Worm (Caenorhabditis elegans): ENCODE results near the gene ZC239.21.

Gene ZC239.21

DNA sequence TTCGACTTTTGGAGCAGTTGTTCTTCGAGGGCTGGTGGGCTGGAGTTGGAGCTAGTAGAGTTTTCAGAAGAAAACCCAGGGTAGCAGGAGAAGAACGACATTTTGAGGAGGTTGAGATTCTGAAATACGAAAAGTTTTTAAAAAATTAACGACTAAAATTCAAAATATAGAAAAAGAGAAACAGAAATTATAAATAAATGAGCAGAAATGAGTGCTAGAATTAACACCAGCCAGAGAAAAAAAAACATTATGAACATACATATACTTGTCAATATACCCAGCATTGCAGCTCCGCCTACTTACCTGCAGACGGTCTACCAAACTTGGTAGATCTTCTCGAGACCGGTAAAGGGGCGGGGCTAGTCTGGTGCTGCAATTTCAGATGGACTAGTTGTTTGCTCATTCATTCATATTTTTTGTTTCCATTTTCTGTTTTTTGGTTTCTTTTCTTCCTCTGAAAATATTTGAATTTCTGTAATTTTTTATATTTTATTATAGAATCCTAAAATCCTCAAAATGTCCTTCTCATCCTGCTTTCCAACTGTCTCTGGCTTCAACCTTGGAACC lies at the start of gene ZC239.21, which contains the start of gene ZC239.20:
TSS of gene ZC239.21 (plus strand) at position 517 of the 567 bp plus-strand sequence.
TSS of gene ZC239.20 (minus strand) at position 101 of the 567 bp plus-strand sequence.
- TF ChIP-seq dpff-1 (tag; optimal IDR thresholded peaks at IDR 0.05) (no peak), mel-28 (tag; optimal IDR thresholded peaks at IDR 0.05; ENCODE audit: borderline replicate concordance) (no peak), hmg-1.2 (GFP tag; IDR thresholded peaks at IDR 0.05) (no peak)

ce11 chrII:3158985-3159384 lies 47.8 kb upstream of the ZC239.21 start, which contains the start of gene sri-34:
Gene sri-34 (minus strand): TSS chrII:3159085.
- no peak for TF ChIP-seq Y79H2A.3 (GFP tag; conservative IDR thresholded peaks at IDR 0.05)
- TF ChIP-seq ztf-6 (GFP tag; IDR thresholded peaks at IDR 0.05): no peak
- TF ChIP-seq F39B2.1 (GFP tag; IDR thresholded peaks at IDR 0.05): no peak
- no peak for TF ChIP-seq lsl-1 (GFP tag; optimal IDR thresholded peaks at IDR 0.05)
- TF ChIP-seq somi-1 (GFP tag; optimal IDR thresholded peaks at IDR 0.05): no peak
- no peak for TF ChIP-seq snpc-3.4 (tag; optimal IDR thresholded peaks at IDR 0.05)
- no peak for TF ChIP-seq B0035.1 (tag; optimal IDR thresholded peaks at IDR 0.05)
- TF ChIP-seq mcd-1 (GFP tag; IDR thresholded peaks at IDR 0.05): no peak
- TF ChIP-seq nfyb-1 (GFP tag; IDR thresholded peaks at IDR 0.05): no peak
- TF ChIP-seq egrh-3 (GFP tag; IDR thresholded peaks at IDR 0.05): no peak
- no peak for TF ChIP-seq Y67H2A.10 (GFP tag; conservative IDR thresholded peaks at IDR 0.05)
- no peak for TF ChIP-seq bed-2 (GFP tag; IDR thresholded peaks at IDR 0.05)
- no peak for TF ChIP-seq hmg-1.2 (GFP tag; IDR thresholded peaks at IDR 0.05)
- TF ChIP-seq ceh-91 (GFP tag; IDR thresholded peaks at IDR 0.05): no peak
- no peak for TF ChIP-seq ceh-100 (GFP tag; IDR thresholded peaks at IDR 0.05)

ce11 chrII:3170089-3170488 lies 36.6 kb upstream of the ZC239.21 start, which contains the start of gene fbxc-55:
Gene fbxc-55 (minus strand): TSS chrII:3170189.
- TF ChIP-seq ztf-22 (GFP tag; optimal IDR thresholded peaks at IDR 0.05) (no peak), F22D6.2 (tag; optimal IDR thresholded peaks at IDR 0.05) (no peak), nhr-80 (tag; optimal IDR thresholded peaks at IDR 0.05) (no peak), F23B12.7 (tag; optimal IDR thresholded peaks at IDR 0.05; ENCODE audit: insufficient read depth) (no peak), egl-44 (GFP tag; IDR thresholded peaks at IDR 0.05) (no peak), ama-1 (optimal IDR thresholded peaks at IDR 0.05) (no peak), ama-1 (GFP tag; optimal IDR thresholded peaks at IDR 0.05) (no peak), somi-1 (GFP tag; optimal IDR thresholded peaks at IDR 0.05) (no peak)

DNA sequence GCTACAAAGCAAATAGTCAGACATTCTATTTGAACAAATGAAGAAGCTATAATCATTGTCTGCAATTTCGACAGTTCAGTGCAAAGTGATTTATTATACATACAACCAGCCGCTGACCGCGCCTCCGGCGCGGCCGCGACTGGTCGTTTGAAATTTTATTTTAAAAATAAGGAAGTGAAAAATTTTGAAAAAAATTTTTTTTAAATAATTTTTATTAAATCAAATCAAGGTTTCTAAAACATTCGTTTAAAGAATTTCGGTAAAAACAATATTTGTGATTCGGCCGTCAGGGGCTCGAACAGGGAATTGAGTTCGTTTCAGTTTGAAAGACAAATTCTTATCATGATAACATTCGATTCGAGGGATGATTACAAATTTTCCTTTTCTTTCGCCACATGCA lies 34.6 kb upstream of the ZC239.21 start, which contains the start of gene Y27F2A.10:
TSS of gene Y27F2A.10 (minus strand) at position 101 of the 400 bp plus-strand sequence.
- TF ChIP-seq F23B12.7 (tag; optimal IDR thresholded peaks at IDR 0.05; ENCODE audit: insufficient read depth) (no peak), Y67H2A.10 (GFP tag; conservative IDR thresholded peaks at IDR 0.05) (no peak), pbrm-1 (GFP tag; IDR thresholded peaks at IDR 0.05) (no peak), tbp1 (GFP tag; optimal IDR thresholded peaks at IDR 0.05) (no peak), ztf-6 (GFP tag; IDR thresholded peaks at IDR 0.05) (no peak), F57A8.1 (GFP tag; optimal IDR thresholded peaks at IDR 0.05) (no peak), lin-35 (GFP tag; optimal IDR thresholded peaks at IDR 0.05) (no peak), dox-1 (GFP tag; IDR thresholded peaks at IDR 0.05) (no peak), lag-1 (GFP tag; IDR thresholded peaks at IDR 0.05) (no peak), snpc-3.4 (tag; optimal IDR thresholded peaks at IDR 0.05) (no peak), ceh-100 (GFP tag; IDR thresholded peaks at IDR 0.05) (no peak), B0261.1 (tag; optimal IDR thresholded peaks at IDR 0.05) (no peak), hsf-1 (GFP tag; IDR thresholded peaks at IDR 0.05) (no peak), T07F8.4 (tag; optimal IDR thresholded peaks at IDR 0.05) (no peak), die-1 (tag; optimal IDR thresholded peaks at IDR 0.05) (no peak), egl-44 (GFP tag; IDR thresholded peaks at IDR 0.05) (no peak), ama-1 (optimal IDR thresholded peaks at IDR 0.05) (no peak), ama-1 (GFP tag; optimal IDR thresholded peaks at IDR 0.05) (no peak), F39B2.1 (GFP tag; IDR thresholded peaks at IDR 0.05) (no peak), T26A5.8 (tag; optimal IDR thresholded peaks at IDR 0.05) (no peak)
